Fruit fly (Drosophila melanogaster) whole organism, embryonic: ENCODE results near the gene CG31087.

Experiments
- Ada2b ChIP-seq: fragments of 200-800 bp; sonication (Bioruptor generic); IDR thresholded peaks from 2 replicates; pipeline ENCODE4 v1.3.6; 2022; ENCODE audit warnings: missing biosample characterization, missing genetic modification characterization
- Awh ChIP-seq: fragments of 200-800 bp; sonication (Bioruptor generic); IDR thresholded peaks from 2 replicates; pipeline ENCODE4, ENCODE4 v1.3.6; 2022; ENCODE audit warnings: missing biosample characterization, missing genetic modification characterization
- CG10321 ChIP-seq: fragments of 200-800 bp; sonication (Bioruptor generic); IDR thresholded peaks from 2 replicates; pipeline ENCODE4 v1.3.6; 2022; ENCODE audit warnings: missing biosample characterization, missing genetic modification characterization
- CG11560 ChIP-seq: fragments of 200-800 bp; sonication (Bioruptor generic); IDR thresholded peaks from 3 replicates; pipeline ENCODE4 v1.3.6; 2022; ENCODE audit warnings: missing biosample characterization, missing genetic modification characterization
- CG11696 ChIP-seq: fragments of 200-800 bp; sonication (Bioruptor generic); IDR thresholded peaks from 2 replicates; pipeline ENCODE4 v1.3.6; 2022; ENCODE audit warnings: missing biosample characterization, missing genetic modification characterization
- CG12299 ChIP-seq: fragments of 200-800 bp; sonication (Bioruptor generic); optimal IDR thresholded peaks from 2 replicates; lab custom pipeline; 2018; ENCODE audit warnings: missing biosample characterization, mild to moderate bottlenecking, missing genetic modification characterization
- CG17361 ChIP-seq: fragments of 200-800 bp; sonication (Bioruptor generic); IDR thresholded peaks from 3 replicates; pipeline ENCODE4 v1.3.6; 2022; ENCODE audit warnings: missing biosample characterization, missing genetic modification characterization
- CG32772 ChIP-seq: fragments of 200-800 bp; sonication (Bioruptor generic); IDR thresholded peaks from 2 replicates; pipeline ENCODE4 v1.3.6; 2022; ENCODE audit warnings: missing biosample characterization, missing genetic modification characterization
- CG3407 ChIP-seq: fragments of 200-800 bp; sonication (Bioruptor generic); optimal IDR thresholded peaks from 2 replicates; lab custom pipeline; 2018; ENCODE audit warnings: missing biosample characterization, mild to moderate bottlenecking, missing genetic modification characterization
- CG42726 ChIP-seq: fragments of 200-800 bp; sonication (Bioruptor generic); IDR thresholded peaks from 2 replicates; pipeline ENCODE4 v1.3.6; 2022; ENCODE audit warnings: missing biosample characterization, missing genetic modification characterization; ENCODE audit not compliant: partially characterized antibody
- CG43689 ChIP-seq: fragments of 200-800 bp; sonication (Bioruptor generic); IDR thresholded peaks from 2 replicates; pipeline ENCODE4 v1.3.6; 2022; ENCODE audit warnings: missing biosample characterization, missing genetic modification characterization
- CG6654 ChIP-seq: fragments of 200-800 bp; sonication (Bioruptor generic); optimal IDR thresholded peaks from 2 replicates; lab custom pipeline; 2017; ENCODE audit warnings: missing biosample characterization, mild to moderate bottlenecking, missing genetic modification characterization
- CG8765 ChIP-seq: fragments of 200-800 bp; sonication (Bioruptor generic); IDR thresholded peaks from 2 replicates; pipeline ENCODE4 v1.3.6; 2022; ENCODE audit warnings: missing biosample characterization, missing genetic modification characterization
- CG9932 ChIP-seq: fragments of 200-800 bp; sonication (Bioruptor generic); IDR thresholded peaks from 2 replicates; pipeline ENCODE4 v1.3.6; 2022; ENCODE audit warnings: missing biosample characterization, missing genetic modification characterization
- Deaf1 ChIP-seq: fragments of 200-800 bp; optimal IDR thresholded peaks from 3 replicates; lab custom pipeline; 2019; ENCODE audit warnings: missing biosample characterization, mild to moderate bottlenecking, missing genetic modification characterization, moderate library complexity
- Doc3 ChIP-seq: fragments of 200-800 bp; sonication (Bioruptor generic); IDR thresholded peaks from 3 replicates; pipeline ENCODE4 v1.3.6; 2022; ENCODE audit warnings: missing biosample characterization, missing genetic modification characterization; ENCODE audit not compliant: partially characterized antibody
- GATAe ChIP-seq: fragments of 200-800 bp; sonication (Bioruptor generic); conservative IDR thresholded peaks from 2 replicates; pipeline ENCODE4 v1.3.6; 2022; ENCODE audit warnings: missing biosample characterization, missing genetic modification characterization
- Mes4 ChIP-seq: fragments of 200-800 bp; sonication (Bioruptor generic); optimal IDR thresholded peaks from 2 replicates; lab custom pipeline; 2016; ENCODE audit warnings: missing biosample characterization, missing genetic modification characterization
- Myb ChIP-seq: fragments of 200-800 bp; sonication (Bioruptor generic); optimal IDR thresholded peaks from 2 replicates; lab custom pipeline; 2016; ENCODE audit warnings: missing biosample characterization, missing genetic modification characterization
- Sry-β ChIP-seq: fragments of 200-800 bp; sonication (Bioruptor generic); optimal IDR thresholded peaks from 2 replicates; lab custom pipeline; 2018; ENCODE audit warnings: missing biosample characterization, mild to moderate bottlenecking, missing genetic modification characterization, moderate library complexity
- Vsx1 ChIP-seq: fragments of 200-800 bp; sonication (Bioruptor generic); optimal IDR thresholded peaks from 2 replicates; lab custom pipeline; 2017; ENCODE audit warnings: missing biosample characterization, mild to moderate bottlenecking, missing genetic modification characterization, missing genetic modification reagents
- chm ChIP-seq: fragments of 200-800 bp; sonication (Bioruptor generic); IDR thresholded peaks from 2 replicates; pipeline ENCODE4 v1.3.6; 2022; ENCODE audit warnings: missing biosample characterization, missing genetic modification characterization
- dysf ChIP-seq: fragments of 200-800 bp; sonication (Bioruptor generic); IDR thresholded peaks from 3 replicates; pipeline ENCODE4 v1.3.6; 2022; ENCODE audit warnings: missing biosample characterization, missing genetic modification characterization
- gcm ChIP-seq: fragments of 200-800 bp; sonication (Bioruptor generic); optimal IDR thresholded peaks from 2 replicates; lab custom pipeline; 2019; ENCODE audit warnings: missing biosample characterization, mild to moderate bottlenecking, missing genetic modification characterization, moderate library complexity
- klu ChIP-seq: fragments of 200-800 bp; sonication (Bioruptor generic); IDR thresholded peaks from 2 replicates; pipeline ENCODE4 v1.3.6; 2022; ENCODE audit warnings: missing biosample characterization, missing genetic modification characterization
- lab ChIP-seq: fragments of 200-800 bp; sonication (Bioruptor generic); optimal IDR thresholded peaks from 3 replicates; lab custom pipeline; 2017; ENCODE audit warnings: missing biosample characterization, missing genetic modification characterization, mild to moderate bottlenecking, moderate library complexity, missing genetic modification reagents
- nau ChIP-seq: fragments of 200-800 bp; sonication (Bioruptor generic); optimal IDR thresholded peaks from 3 replicates; lab custom pipeline; 2017; ENCODE audit warnings: missing biosample characterization, mild to moderate bottlenecking, missing genetic modification characterization, missing genetic modification reagents
- org-1 ChIP-seq: fragments of 200-800 bp; sonication (Bioruptor generic); optimal IDR thresholded peaks from 2 replicates; lab custom pipeline; 2017; ENCODE audit warnings: missing biosample characterization, missing genetic modification characterization
- pb ChIP-seq: fragments of 200-800 bp; sonication (Bioruptor generic); optimal IDR thresholded peaks from 3 replicates; lab custom pipeline; 2016; ENCODE audit warnings: missing biosample characterization, missing genetic modification characterization
- pros ChIP-seq: fragments of 200-800 bp; sonication (Bioruptor generic); optimal IDR thresholded peaks from 3 replicates; lab custom pipeline; 2019; ENCODE audit warnings: missing biosample characterization, mild to moderate bottlenecking, missing genetic modification characterization, moderate library complexity
- schlank ChIP-seq: fragments of 200-800 bp; sonication (Bioruptor generic); optimal IDR thresholded peaks from 2 replicates; lab custom pipeline; 2018; ENCODE audit warnings: missing biosample characterization, mild to moderate bottlenecking, missing genetic modification characterization
- so ChIP-seq: fragments of 200-800 bp; sonication (Bioruptor generic); IDR thresholded peaks from 3 replicates; pipeline ENCODE4 v1.3.6; 2022; ENCODE audit warnings: missing biosample characterization, missing genetic modification characterization
- ssp ChIP-seq: fragments of 200-800 bp; sonication (Bioruptor generic); IDR thresholded peaks from 2 replicates; pipeline ENCODE4 v1.3.6; 2022; ENCODE audit warnings: missing biosample characterization, missing genetic modification characterization
- tap ChIP-seq: fragments of 200-800 bp; optimal IDR thresholded peaks from 3 replicates; lab custom pipeline; 2019; ENCODE audit warnings: missing biosample characterization, mild to moderate bottlenecking, missing genetic modification characterization, moderate library complexity

CG31087 gene

DNA sequence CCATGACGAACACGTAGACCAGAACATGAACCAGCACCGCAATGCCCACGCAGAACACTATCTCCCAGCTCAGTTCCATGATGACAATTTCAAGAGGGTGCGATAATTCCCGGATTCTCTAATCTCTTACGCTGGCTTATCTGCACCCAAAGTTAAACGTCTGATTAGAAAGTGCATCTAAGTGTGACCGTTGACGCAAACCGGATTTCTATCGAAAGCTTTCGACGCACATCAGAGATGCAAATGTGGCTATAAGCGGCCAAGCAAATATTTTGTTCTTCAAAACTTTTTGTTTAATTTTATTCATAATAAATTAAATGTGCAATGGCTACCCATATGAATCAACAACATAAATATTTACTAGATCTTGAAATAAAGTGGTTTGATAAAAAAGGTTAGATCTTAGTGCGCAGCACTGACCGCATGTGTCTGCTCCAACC, 51.3 kb downstream of the CG31087 start, which contains the start of the genes Kdsr and CG11858 (continued):
- TF ChIP-seq Doc3 (GFP tag; lab: Robert Waterston, UW), result no peak
- TF ChIP-seq CG6654, result no peak
- no peak for TF ChIP-seq pros (GFP tag; lab: Kevin White, UChicago)
- no peak for TF ChIP-seq org-1
- TF ChIP-seq CG10321 (GFP tag; lab: Robert Waterston, UW), result no peak
- TF ChIP-seq CG12299, result peak; percentile 49
- no peak for TF ChIP-seq Mes4 (GFP tag; lab: Kevin White, UChicago)
- peak; percentile 38; the same call in 1 of the 2 replicates for TF ChIP-seq klu
- TF ChIP-seq CG43689 (GFP tag; lab: Robert Waterston, UW), result 0 out of 2 replicates have a peak, but pooled peaks have one; percentile 15
- TF ChIP-seq Myb (GFP tag; lab: Kevin White, UChicago), result peak; percentile 51
- no peak for TF ChIP-seq lab
- TF ChIP-seq chm (GFP tag; lab: Robert Waterston, UW), result 0 out of 2 replicates have a peak, but pooled peaks have one; percentile 5
- no peak for TF ChIP-seq CG11696
- no peak for TF ChIP-seq schlank (tag; lab: Kevin White, UChicago)
- TF ChIP-seq CG42726, result no peak
- TF ChIP-seq nau, result no peak
- TF ChIP-seq Sry-β (GFP tag; lab: Kevin White, UChicago), result peak; percentile 99
- peak; percentile 61 for TF ChIP-seq GATAe
- TF ChIP-seq CG11560, result no peak
- TF ChIP-seq CG9932 (GFP tag; lab: Robert Waterston, UW), result peak; percentile 80
- no peak for TF ChIP-seq tap
- no peak for TF ChIP-seq so
- TF ChIP-seq Deaf1 (tag; lab: Kevin White, UChicago), result no peak
- TF ChIP-seq Awh, result no peak
- TF ChIP-seq pb, result peak; percentile 3
- TF ChIP-seq gcm (GFP tag; lab: Kevin White, UChicago), result no peak
- TF ChIP-seq ssp, result peak; percentile 72
- no peak; the same call in 2 of the 3 replicates for TF ChIP-seq CG17361 (GFP tag; lab: Robert Waterston, UW)
- peak; percentile 53 for TF ChIP-seq CG8765 (GFP tag; lab: Robert Waterston, UW)
- TF ChIP-seq Vsx1 (GFP tag; lab: Kevin White, UChicago), result no peak
- peak; percentile 70 for TF ChIP-seq dysf (GFP tag; lab: Robert Waterston, UW)
- TF ChIP-seq Ada2b (GFP tag; lab: Robert Waterston, UW), result peak; percentile 57; the same call in 1 of the 2 replicates
- no peak for TF ChIP-seq CG3407 (GFP tag; lab: Kevin White, UChicago)
- TF ChIP-seq CG32772 (GFP tag; lab: Robert Waterston, UW), result peak; percentile 68
